Fruit fly (Drosophila melanogaster): ENCODE data around the gene CG14626.

Gene CG14626

dm6 chrX:1236475-1236874 is 51.9 kb downstream of the CG14626 start, which contains the start of gene CG3638 (continued):
- TF ChIP-seq stwl (tag; optimal IDR thresholded peaks at IDR 0.05), result peak; percentile 80
- no peak for TF ChIP-seq CG4360 (GFP tag; IDR thresholded peaks at IDR 0.05)
- peak; percentile 58 for TF ChIP-seq slbo (GFP tag; IDR thresholded peaks at IDR 0.05)
- peak; percentile 90 for TF ChIP-seq Med (GFP tag)
- peak; percentile 70 for TF ChIP-seq phol (tag; optimal IDR thresholded peaks at IDR 0.05)
- peak; percentile 28 for TF ChIP-seq CG11504 (tag; optimal IDR thresholded peaks at IDR 0.05)
- TF ChIP-seq NC2β (GFP tag; optimal IDR thresholded peaks at IDR 0.05), result peak; percentile 4
- TF ChIP-seq zf30C (GFP tag; optimal IDR thresholded peaks at IDR 0.05), result peak; percentile 97
- TF ChIP-seq Sox102F (GFP tag; optimal IDR thresholded peaks at IDR 0.05), result no peak
- TF ChIP-seq YL-1 (GFP tag; optimal IDR thresholded peaks at IDR 0.05), result peak; percentile 37
- peak; percentile 84 for TF ChIP-seq gfzf (GFP tag; optimal IDR thresholded peaks at IDR 0.05)
- peak; percentile 27 for TF ChIP-seq Hsf (GFP tag; optimal IDR thresholded peaks at IDR 0.05)
- TF ChIP-seq Mad (GFP tag; optimal IDR thresholded peaks at IDR 0.05), result peak; percentile 8
- peak; percentile 98 for TF ChIP-seq CG13894 (tag; optimal IDR thresholded peaks at IDR 0.05)
- TF ChIP-seq CG7839 (tag; optimal IDR thresholded peaks at IDR 0.05), result peak; percentile 12
- TF ChIP-seq dpn (GFP tag; optimal IDR thresholded peaks at IDR 0.05), result peak; percentile 51 to 55
- peak; percentile 86 for TF ChIP-seq CG12659 (GFP tag; optimal IDR thresholded peaks at IDR 0.05)
- no peak for TF ChIP-seq CG32767 (GFP tag; IDR thresholded peaks at IDR 0.05)
- peak; percentile 46; the same call in 1 of the 3 replicates for TF ChIP-seq CG7963 (GFP tag; IDR thresholded peaks at IDR 0.05; ENCODE audit: partially characterized antibody)
- TF ChIP-seq fu2 (GFP tag; optimal IDR thresholded peaks at IDR 0.05), result peak; percentile 36
- peak; percentile 34 for TF ChIP-seq Bdp1 (GFP tag; optimal IDR thresholded peaks at IDR 0.05)
- peak; percentile 78 for TF ChIP-seq Dll (GFP tag; IDR thresholded peaks at IDR 0.05; ENCODE audit: partially characterized antibody)
- no peak for TF ChIP-seq dysf (GFP tag; IDR thresholded peaks at IDR 0.05)
- TF ChIP-seq sisA (GFP tag; IDR thresholded peaks at IDR 0.05), result no peak
- peak; percentile 70 for TF ChIP-seq Myb (GFP tag; optimal IDR thresholded peaks at IDR 0.05)
- TF ChIP-seq Dek (tag; optimal IDR thresholded peaks at IDR 0.05), result peak; percentile 60
- TF ChIP-seq B-H1 (GFP tag; IDR thresholded peaks at IDR 0.05), result no peak
- TF ChIP-seq Scr (GFP tag; IDR thresholded peaks at IDR 0.05; ENCODE audit: partially characterized antibody), result peak; percentile 67
- peak; percentile 36; the same call in 1 of the 2 replicates for TF ChIP-seq CG3847 (GFP tag; IDR thresholded peaks at IDR 0.05)
- peak; percentile 42; the same call in 1 of the 3 replicates for TF ChIP-seq vnd (GFP tag; IDR thresholded peaks at IDR 0.05; ENCODE audit: partially characterized antibody)
- no peak for TF ChIP-seq HHEX (GFP tag; optimal IDR thresholded peaks at IDR 0.05)
- TF ChIP-seq Opbp (GFP tag; IDR thresholded peaks at IDR 0.05; ENCODE audit: partially characterized antibody), result peak; percentile 84
- TF ChIP-seq CG11560 (tag; IDR thresholded peaks at IDR 0.05), result peak; percentile 100
- peak; percentile 71; the same call in 1 of the 2 replicates for TF ChIP-seq sna (GFP tag; IDR thresholded peaks at IDR 0.05; ENCODE audit: partially characterized antibody)
- TF ChIP-seq CG4617 (GFP tag; optimal IDR thresholded peaks at IDR 0.05; ENCODE audit: borderline replicate concordance), result peak; percentile 67
- TF ChIP-seq tin (GFP tag; optimal IDR thresholded peaks at IDR 0.05), result peak; percentile 9
- TF ChIP-seq Abd-B (GFP tag; optimal IDR thresholded peaks at IDR 0.05), result peak; percentile 43
- TF ChIP-seq ato (GFP tag; IDR thresholded peaks at IDR 0.05; ENCODE audit: partially characterized antibody), result peak; percentile 62
- TF ChIP-seq CG12299 (tag; optimal IDR thresholded peaks at IDR 0.05), result peak; percentile 0
- no peak for TF ChIP-seq CG14014 (GFP tag; IDR thresholded peaks at IDR 0.05)
- no peak for TF ChIP-seq gt (GFP tag; IDR thresholded peaks at IDR 0.05)
- TF ChIP-seq sens (GFP tag), result peak; percentile 81
- TF ChIP-seq Ets97D (GFP tag; optimal IDR thresholded peaks at IDR 0.05), result peak; percentile 84
- no peak for TF ChIP-seq prd (optimal IDR thresholded peaks at IDR 0.05)
- peak; percentile 34; the same call in 1 of the 3 replicates for TF ChIP-seq prd (GFP tag; IDR thresholded peaks at IDR 0.05)
- TF ChIP-seq Rfx (GFP tag; IDR thresholded peaks at IDR 0.05), result peak; percentile 65
- peak; percentile 63 for TF ChIP-seq CG8924 (tag; optimal IDR thresholded peaks at IDR 0.05)
- peak; percentile 88 for TF ChIP-seq CG13287 (GFP tag; IDR thresholded peaks at IDR 0.05; ENCODE audit: partially characterized antibody)
- TF ChIP-seq amos (GFP tag; IDR thresholded peaks at IDR 0.05; ENCODE audit: partially characterized antibody), result peak; percentile 85
- TF ChIP-seq grau (tag; optimal IDR thresholded peaks at IDR 0.05), result peak; percentile 27

Data from whole organism, embryonic.